Worm (Caenorhabditis elegans): ENCODE data around the gene srd-43.

ce11 chrX:13293023-13293422 is 12.6 kb downstream of the srd-43 start:
- TF ChIP-seq unc-39 (tag; optimal IDR thresholded peaks at IDR 0.05) (no peak), egl-27 (tag; optimal IDR thresholded peaks at IDR 0.05) (no peak), zag-1 (tag; optimal IDR thresholded peaks at IDR 0.05) (no peak), ceh-82 (tag; optimal IDR thresholded peaks at IDR 0.05) (no peak), F49E8.2 (tag; optimal IDR thresholded peaks at IDR 0.05; ENCODE audit: borderline replicate concordance) (no peak), fos-1 (tag; optimal IDR thresholded peaks at IDR 0.05) (no peak), lin-1 (GFP tag; IDR thresholded peaks at IDR 0.05) (no peak), T20F7.1 (GFP tag; optimal IDR thresholded peaks at IDR 0.05) (no peak)
